Fruit fly (Drosophila melanogaster): Measurements from ENCODE around the gene Son.

DNA sequence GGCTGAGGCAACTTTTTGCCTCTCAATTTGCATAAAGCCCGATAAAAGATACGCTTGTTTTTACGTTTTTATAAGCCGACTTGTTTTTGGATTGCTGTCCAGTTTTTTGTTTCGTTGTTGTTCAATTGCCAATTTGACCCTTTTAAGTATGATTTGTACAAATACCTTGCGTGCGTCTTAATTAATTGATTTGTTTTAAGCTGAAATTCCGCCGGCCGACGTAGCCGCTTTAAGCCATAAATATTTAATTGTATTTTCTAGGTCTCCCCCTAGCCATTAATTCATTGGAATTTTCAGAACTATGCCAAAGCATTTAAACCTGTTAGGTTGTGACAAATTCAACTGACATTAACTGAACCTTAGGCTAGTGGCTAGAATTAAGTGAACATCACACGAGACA lies 18.8 kb downstream of the Son start:
- TF ChIP-seq EcR (GFP tag; optimal IDR thresholded peaks at IDR 0.05) (no peak), Ets98B (GFP tag; IDR thresholded peaks at IDR 0.05) (no peak), Snoo (tag; optimal IDR thresholded peaks at IDR 0.05) (no peak), CG8159 (tag; optimal IDR thresholded peaks at IDR 0.05) (no peak), D1 (tag; optimal IDR thresholded peaks at IDR 0.05) (no peak), CG34367 (tag; optimal IDR thresholded peaks at IDR 0.05) (no peak), CG8301 (tag; optimal IDR thresholded peaks at IDR 0.05) (no peak), CG17806 (tag; optimal IDR thresholded peaks at IDR 0.05) (no peak), CG10348 (GFP tag; IDR thresholded peaks at IDR 0.05) (no peak), gl (tag; optimal IDR thresholded peaks at IDR 0.05) (no peak), CG14655 (GFP tag; optimal IDR thresholded peaks at IDR 0.05) (no peak), CG32121 (GFP tag; IDR thresholded peaks at IDR 0.05) (no peak), CG9948 (tag; optimal IDR thresholded peaks at IDR 0.05) (no peak)
